Fruit fly (Drosophila melanogaster): ENCODE data around the gene rtet.

Gene rtet

dm6 chr3R:21111964-21112740 is 3.9 kb downstream of the rtet start (continued):
- TF ChIP-seq trem (tag; optimal IDR thresholded peaks at IDR 0.05) (no peak), sug (tag; optimal IDR thresholded peaks at IDR 0.05) (peak; percentile 14), her (GFP tag; optimal IDR thresholded peaks at IDR 0.05) (no peak), danr (GFP tag; IDR thresholded peaks at IDR 0.05) (no peak), ac (GFP tag; optimal IDR thresholded peaks at IDR 0.05) (no peak), Usf (GFP tag; optimal IDR thresholded peaks at IDR 0.05) (no peak), CG18619 (GFP tag; optimal IDR thresholded peaks at IDR 0.05) (no peak), pum (GFP tag; optimal IDR thresholded peaks at IDR 0.05) (no peak), lmd (GFP tag; IDR thresholded peaks at IDR 0.05) (peak; percentile 26; the same call in 1 of the 2 replicates), C15 (GFP tag; IDR thresholded peaks at IDR 0.05) (no peak), Mes4 (GFP tag; optimal IDR thresholded peaks at IDR 0.05) (no peak), mirr (GFP tag; optimal IDR thresholded peaks at IDR 0.05) (peak; percentile 18), Med (GFP tag) (peak; percentile 75), CG1603 (tag; optimal IDR thresholded peaks at IDR 0.05) (no peak), dimm (GFP tag; IDR thresholded peaks at IDR 0.05) (no peak), jing (GFP tag; optimal IDR thresholded peaks at IDR 0.05) (no peak), pb (GFP tag; optimal IDR thresholded peaks at IDR 0.05) (no peak), gro (GFP tag; optimal IDR thresholded peaks at IDR 0.05) (no peak), onecut (GFP tag; IDR thresholded peaks at IDR 0.05) (no peak; the same call in 1 of the 2 replicates), Ets97D (GFP tag; optimal IDR thresholded peaks at IDR 0.05) (no peak), HLH54F (GFP tag; optimal IDR thresholded peaks at IDR 0.05) (no peak), CG11247 (GFP tag; IDR thresholded peaks at IDR 0.05) (no peak), Opbp (GFP tag; IDR thresholded peaks at IDR 0.05; ENCODE audit: partially characterized antibody) (no peak), CG7987 (GFP tag; optimal IDR thresholded peaks at IDR 0.05) (no peak), HmgZ (tag; optimal IDR thresholded peaks at IDR 0.05) (no peak), Hr3 (GFP tag; optimal IDR thresholded peaks at IDR 0.05) (no peak), CG8290 (GFP tag; optimal IDR thresholded peaks at IDR 0.05) (peak; percentile 50), CG8290 (tag; optimal IDR thresholded peaks at IDR 0.05) (no peak), NC2β (GFP tag; optimal IDR thresholded peaks at IDR 0.05) (no peak), CG11723 (GFP tag; optimal IDR thresholded peaks at IDR 0.05) (peak; percentile 23), CG7786 (GFP tag; optimal IDR thresholded peaks at IDR 0.05) (peak; percentile 23), CG14050 (GFP tag; IDR thresholded peaks at IDR 0.05) (no peak), tll (GFP tag; optimal IDR thresholded peaks at IDR 0.05) (no peak), CHES-1-like (GFP tag; optimal IDR thresholded peaks at IDR 0.05) (no peak), dm (GFP tag; optimal IDR thresholded peaks at IDR 0.05) (no peak), gce (GFP tag; IDR thresholded peaks at IDR 0.05) (0 out of 3 replicates have a peak, but pooled peaks have one; percentile 42), CG10321 (GFP tag; IDR thresholded peaks at IDR 0.05) (no peak), tna (GFP tag; IDR thresholded peaks at IDR 0.05; ENCODE audit: partially characterized antibody) (no peak), Dip3 (GFP tag; optimal IDR thresholded peaks at IDR 0.05) (peak; percentile 17), CG13123 (GFP tag; optimal IDR thresholded peaks at IDR 0.05) (no peak), CG10209 (GFP tag; optimal IDR thresholded peaks at IDR 0.05) (peak; percentile 13), CG8359 (GFP tag; optimal IDR thresholded peaks at IDR 0.05; ENCODE audit: borderline replicate concordance) (no peak), exex (tag; optimal IDR thresholded peaks at IDR 0.05) (peak; percentile 35), br (optimal IDR thresholded peaks at IDR 0.05) (no peak), chm (GFP tag; IDR thresholded peaks at IDR 0.05) (no peak), Trl (optimal IDR thresholded peaks at IDR 0.05) (peak; percentile 75), Trl (GFP tag; optimal IDR thresholded peaks at IDR 0.05) (no peak), Dbx (GFP tag; IDR thresholded peaks at IDR 0.05) (no peak), CG10543 (GFP tag; optimal IDR thresholded peaks at IDR 0.05) (no peak), CG14441 (GFP tag; IDR thresholded peaks at IDR 0.05) (peak; percentile 55; the same call in 1 of the 2 replicates), sim (GFP tag; IDR thresholded peaks at IDR 0.05) (no peak), CG8388 (GFP tag; optimal IDR thresholded peaks at IDR 0.05) (no peak)
